Worm (Caenorhabditis elegans): ENCODE data around the gene srh-223.

Gene srh-223

DNA sequence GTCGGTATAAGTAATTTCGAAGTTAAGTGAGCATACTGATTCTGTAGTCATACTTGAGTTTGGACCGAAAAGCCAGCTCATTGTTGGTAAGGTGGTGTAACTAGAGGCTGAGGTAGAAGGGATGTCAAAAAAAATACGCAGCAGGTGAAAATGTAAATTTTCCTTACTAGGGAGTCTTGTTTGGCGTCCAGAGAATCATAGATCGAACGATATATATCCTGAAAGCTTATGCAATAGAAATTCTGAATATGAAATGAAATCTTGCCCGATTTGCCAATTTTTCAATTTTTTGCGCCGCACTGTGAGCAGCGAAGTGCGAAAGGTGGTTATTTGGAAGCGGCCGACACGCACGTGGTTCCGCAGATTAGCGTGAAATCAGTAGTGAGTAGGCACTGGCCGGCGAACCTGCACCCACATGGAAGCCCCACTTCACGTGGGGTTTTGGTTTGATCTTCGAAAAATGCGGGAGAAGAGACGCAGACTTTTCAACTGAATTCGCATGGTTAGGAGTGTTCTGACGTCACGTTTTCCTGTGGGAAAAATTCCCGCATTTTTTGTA, 3.7 kb upstream of the srh-223 start, which contains the start of gene srh-220:
Gene srh-220, minus strand, starts transcription at position 51 of the 559 bp plus-strand sequence.
- TF ChIP-seq elt-3 (tag; optimal IDR thresholded peaks at IDR 0.05) (no peak), ceh-39 (tag; optimal IDR thresholded peaks at IDR 0.05) (no peak), cnd-1 (tag; optimal IDR thresholded peaks at IDR 0.05) (no peak), sem-2 (GFP tag; optimal IDR thresholded peaks at IDR 0.05) (no peak), sptf-1 (tag; optimal IDR thresholded peaks at IDR 0.05) (no peak), zip-8 (tag; optimal IDR thresholded peaks at IDR 0.05) (no peak), nhr-28 (tag; optimal IDR thresholded peaks at IDR 0.05) (no peak), flh-1 (GFP tag; optimal IDR thresholded peaks at IDR 0.05) (no peak), nhr-237 (tag; optimal IDR thresholded peaks at IDR 0.05) (no peak), ham-2 (GFP tag; optimal IDR thresholded peaks at IDR 0.05) (no peak)

DNA sequence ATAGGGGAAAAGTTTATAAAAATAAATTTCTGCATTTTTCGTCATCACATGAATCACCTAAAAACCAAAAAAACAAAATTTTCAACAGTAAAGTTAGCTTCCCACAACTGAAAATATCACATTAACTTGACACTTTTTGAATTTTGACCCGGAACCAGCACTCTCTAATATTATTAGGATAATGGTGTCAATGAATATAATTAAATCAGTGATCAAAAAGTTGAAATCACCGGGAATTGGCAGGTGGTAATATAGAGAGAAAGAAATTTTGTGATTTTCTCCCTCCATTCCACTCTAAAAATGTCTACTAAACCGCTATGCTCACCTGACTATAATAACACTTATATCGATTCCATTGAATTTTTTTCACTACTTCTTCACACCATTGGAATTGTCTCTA, 2.2 kb upstream of the srh-223 start, which contains the start of gene srh-222:
Gene srh-222, plus strand, starts transcription at position 301 of the 400 bp plus-strand sequence.
- no peak for TF ChIP-seq drap-1 (GFP tag; optimal IDR thresholded peaks at IDR 0.05)
- TF ChIP-seq ham-2 (GFP tag; optimal IDR thresholded peaks at IDR 0.05), result no peak
- TF ChIP-seq flh-1 (GFP tag; optimal IDR thresholded peaks at IDR 0.05), result no peak
- TF ChIP-seq unc-120 (tag; optimal IDR thresholded peaks at IDR 0.05; ENCODE audit: poor library complexity, severe bottlenecking), result no peak
- TF ChIP-seq blmp-1 (tag; optimal IDR thresholded peaks at IDR 0.05), result no peak
- TF ChIP-seq elt-1 (tag; optimal IDR thresholded peaks at IDR 0.05; ENCODE audit: borderline replicate concordance, insufficient read depth), result no peak
- TF ChIP-seq sem-2 (GFP tag; optimal IDR thresholded peaks at IDR 0.05), result no peak

DNA sequence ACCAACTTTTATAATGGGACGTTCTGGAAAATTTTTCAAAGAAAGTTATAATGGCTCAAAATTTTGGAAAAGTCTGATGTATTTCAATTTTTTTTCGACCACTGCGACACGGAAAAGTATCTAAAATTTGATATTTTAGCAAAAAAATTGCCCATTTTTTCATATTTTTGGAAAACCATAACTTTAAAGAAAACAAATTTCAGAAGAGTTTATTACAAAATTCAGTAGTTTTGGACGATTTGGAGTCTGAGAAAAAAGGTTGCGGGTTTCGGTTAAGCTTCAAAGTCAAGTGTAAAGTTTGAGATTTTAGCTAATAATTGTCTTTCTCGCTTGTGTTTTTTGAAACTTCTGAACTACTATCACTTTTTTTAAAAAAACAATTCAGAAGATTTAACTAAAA, 6.4 kb downstream of the srh-223 start:
- TF ChIP-seq nhr-28 (tag; optimal IDR thresholded peaks at IDR 0.05), result no peak
- TF ChIP-seq flh-1 (GFP tag; optimal IDR thresholded peaks at IDR 0.05), result no peak
- no peak for TF ChIP-seq nhr-12 (tag; optimal IDR thresholded peaks at IDR 0.05)
- TF ChIP-seq mls-2 (tag; optimal IDR thresholded peaks at IDR 0.05), result no peak
- TF ChIP-seq tbx-8 (GFP tag; optimal IDR thresholded peaks at IDR 0.05), result no peak
- TF ChIP-seq pha-4 (tag; optimal IDR thresholded peaks at IDR 0.05), result no peak
- TF ChIP-seq unc-62 (GFP tag; optimal IDR thresholded peaks at IDR 0.05), result no peak
- TF ChIP-seq M03D4.4 (tag; optimal IDR thresholded peaks at IDR 0.05), result no peak
- TF ChIP-seq nhr-2 (tag; optimal IDR thresholded peaks at IDR 0.05), result no peak
- no peak for TF ChIP-seq ztf-11 (tag; optimal IDR thresholded peaks at IDR 0.05)
- TF ChIP-seq hlh-1 (tag; optimal IDR thresholded peaks at IDR 0.05), result no peak
- TF ChIP-seq ceh-43 (GFP tag; optimal IDR thresholded peaks at IDR 0.05), result no peak
- TF ChIP-seq blmp-1 (tag; optimal IDR thresholded peaks at IDR 0.05), result no peak
- TF ChIP-seq lsy-2 (tag; optimal IDR thresholded peaks at IDR 0.05), result no peak
- no peak for TF ChIP-seq unc-120 (tag; optimal IDR thresholded peaks at IDR 0.05; ENCODE audit: poor library complexity, severe bottlenecking)
- no peak for TF ChIP-seq ces-1 (GFP tag; optimal IDR thresholded peaks at IDR 0.05)
- TF ChIP-seq snpc-4 (tag; optimal IDR thresholded peaks at IDR 0.05), result no peak
- no peak for TF ChIP-seq ham-2 (GFP tag; optimal IDR thresholded peaks at IDR 0.05)
- TF ChIP-seq cnd-1 (tag; optimal IDR thresholded peaks at IDR 0.05), result no peak
- TF ChIP-seq sptf-1 (tag; optimal IDR thresholded peaks at IDR 0.05), result no peak

DNA sequence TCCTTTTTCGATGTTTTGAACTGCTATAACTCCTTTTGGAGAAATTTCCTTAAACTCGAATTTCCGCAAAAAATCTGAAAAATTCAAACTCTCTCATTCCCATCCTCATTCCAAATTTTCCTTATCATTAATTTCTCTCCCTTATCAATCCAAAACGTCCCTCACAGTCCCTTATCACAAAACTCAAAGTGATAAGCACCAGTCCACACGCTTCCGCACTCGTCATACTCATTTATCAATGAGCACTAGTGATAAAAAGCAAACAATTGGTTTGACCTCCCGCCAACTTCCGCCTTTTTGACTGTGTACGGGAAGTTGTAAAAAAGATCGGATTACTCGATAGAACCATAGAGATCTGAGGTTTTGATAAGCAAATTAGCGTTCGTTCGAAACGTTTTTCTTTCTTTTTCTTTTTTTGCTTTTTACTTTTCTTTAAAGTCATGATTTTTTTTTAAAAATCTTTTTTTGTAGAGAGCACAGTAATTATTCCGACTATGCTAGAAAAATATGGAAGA, 7.0 kb downstream of the srh-223 start, which contains the start of gene clec-78:
Gene clec-78, plus strand, starts transcription at position 465 of the 515 bp plus-strand sequence.
- TF ChIP-seq unc-39 (tag; optimal IDR thresholded peaks at IDR 0.05) (no peak), snpc-4 (tag; optimal IDR thresholded peaks at IDR 0.05) (no peak), sptf-1 (tag; optimal IDR thresholded peaks at IDR 0.05) (no peak), ham-2 (GFP tag; optimal IDR thresholded peaks at IDR 0.05) (no peak), elt-3 (tag; optimal IDR thresholded peaks at IDR 0.05) (no peak), sem-2 (GFP tag; optimal IDR thresholded peaks at IDR 0.05) (no peak), nhr-76 (tag; optimal IDR thresholded peaks at IDR 0.05) (no peak), elt-1 (tag; optimal IDR thresholded peaks at IDR 0.05; ENCODE audit: borderline replicate concordance, insufficient read depth) (no peak), lsy-2 (tag; optimal IDR thresholded peaks at IDR 0.05) (no peak), unc-62 (GFP tag; optimal IDR thresholded peaks at IDR 0.05) (no peak), ceh-83 (GFP tag; optimal IDR thresholded peaks at IDR 0.05) (no peak)

DNA sequence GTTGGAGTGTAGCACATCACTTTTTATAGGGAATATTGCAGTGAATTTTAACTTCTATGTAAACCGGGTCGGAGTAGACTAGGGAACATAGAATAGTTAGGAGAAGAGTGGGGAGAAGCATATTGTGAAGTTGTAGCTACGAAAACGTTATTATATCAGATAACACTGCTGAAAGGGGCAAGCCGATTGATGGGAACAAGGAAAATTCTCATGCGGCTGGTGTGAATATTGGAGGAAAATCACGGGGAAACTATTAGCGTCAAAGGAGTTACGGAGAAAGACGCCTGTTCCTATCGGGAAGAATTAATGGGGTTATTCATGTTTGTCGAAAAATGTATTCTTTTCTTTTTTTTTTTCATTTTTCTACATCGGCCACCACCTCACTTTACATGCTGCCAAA, 11.6 kb downstream of the srh-223 start, which contains the start of gene F47C12.6:
Gene F47C12.6, minus strand, starts transcription at position 101 of the 400 bp plus-strand sequence.
- TF ChIP-seq sem-2 (GFP tag; optimal IDR thresholded peaks at IDR 0.05) (no peak), mep-1 (tag; optimal IDR thresholded peaks at IDR 0.05) (no peak), mab-5 (tag; optimal IDR thresholded peaks at IDR 0.05) (no peak), ztf-11 (tag; optimal IDR thresholded peaks at IDR 0.05) (no peak), snpc-4 (tag; optimal IDR thresholded peaks at IDR 0.05) (no peak), M03D4.4 (tag; optimal IDR thresholded peaks at IDR 0.05) (no peak), flh-1 (GFP tag; optimal IDR thresholded peaks at IDR 0.05) (no peak), pha-4 (tag; optimal IDR thresholded peaks at IDR 0.05) (no peak), zip-8 (tag; optimal IDR thresholded peaks at IDR 0.05) (no peak), unc-39 (tag; optimal IDR thresholded peaks at IDR 0.05) (no peak), nhr-2 (tag; optimal IDR thresholded peaks at IDR 0.05) (no peak), ham-2 (GFP tag; optimal IDR thresholded peaks at IDR 0.05) (no peak), mls-2 (tag; optimal IDR thresholded peaks at IDR 0.05) (no peak), unc-62 (GFP tag; optimal IDR thresholded peaks at IDR 0.05) (no peak), ceh-39 (tag; optimal IDR thresholded peaks at IDR 0.05) (no peak)

Measured in whole organism, mixed stage, embryonic.